Worm (Caenorhabditis elegans) whole organism, L2 larva: ENCODE data around the gene ZK688.4.

Experiments
- F13H6.1 ChIP-seq: sonication (generic microtip); optimal IDR thresholded peaks from 2 replicates; lab custom pipeline; 2016; ENCODE audit warnings: missing genetic modification characterization, missing compliant biosample characterization
- fos-1 ChIP-seq: fragments of 150-350 bp; optimal IDR thresholded peaks from 2 replicates; lab custom pipeline; 2014; ENCODE audit warnings: missing biosample characterization, missing genetic modification characterization
- mab-5 ChIP-seq: fragments of 150-350 bp; optimal IDR thresholded peaks from 2 replicates; lab custom pipeline; 2014; ENCODE audit warnings: missing biosample characterization, missing genetic modification characterization
- snpc-4 ChIP-seq: fragments of 150-350 bp; optimal IDR thresholded peaks from 2 replicates; lab custom pipeline; 2014; ENCODE audit warnings: missing biosample characterization, missing genetic modification characterization
- unc-62 ChIP-seq: fragments of 150-350 bp; optimal IDR thresholded peaks from 2 replicates; lab custom pipeline; 2014; ENCODE audit warnings: missing biosample characterization, missing genetic modification reagents, missing genetic modification characterization

- no peak for TF ChIP-seq F13H6.1 (tag; lab: Kevin White, UChicago)
- TF ChIP-seq mab-5 (tag; lab: Kevin White, UChicago), result no peak
- no peak for TF ChIP-seq fos-1 (tag; lab: Kevin White, UChicago)
- no peak for TF ChIP-seq snpc-4 (tag; lab: Kevin White, UChicago)
- no peak for TF ChIP-seq unc-62 (GFP tag; lab: Kevin White, UChicago)
Observed at ce11 chrIII:7937548-7937947, 42.7 kb downstream of the ZK688.4 start, which contains the start of gene C29E4.10.
